Fruit fly (Drosophila melanogaster): ENCODE measurements around the gene tap.

DNA sequence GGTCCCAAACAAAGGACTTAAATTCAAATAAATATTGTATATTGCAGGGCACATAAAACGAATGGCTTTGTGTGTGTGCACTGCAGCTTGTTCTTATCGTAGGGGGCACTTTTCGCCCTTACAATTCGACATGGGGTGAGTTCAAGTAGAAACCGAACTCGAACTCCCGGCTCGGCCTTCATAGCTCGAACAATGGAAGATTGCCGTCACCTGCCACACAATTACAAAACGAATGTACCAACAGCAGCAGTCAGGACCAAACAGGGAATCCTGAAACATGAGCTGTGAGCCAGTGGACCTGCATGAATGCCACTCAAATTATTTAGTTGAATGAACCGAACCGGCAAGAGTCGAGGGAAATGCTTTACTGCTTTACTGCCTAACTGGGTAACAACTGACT, 2.4 kb downstream of the tap start:
- no peak for TF ChIP-seq Dfd (GFP tag; optimal IDR thresholded peaks at IDR 0.05)
- no peak for TF ChIP-seq brk (GFP tag; optimal IDR thresholded peaks at IDR 0.05)
- TF ChIP-seq h (GFP tag; optimal IDR thresholded peaks at IDR 0.05): no peak
- no peak for TF ChIP-seq ey (GFP tag; optimal IDR thresholded peaks at IDR 0.05)
- no peak for TF ChIP-seq dmrt93B (GFP tag; optimal IDR thresholded peaks at IDR 0.05)
